Worm (Caenorhabditis elegans): ENCODE results near the gene nhr-68.

Gene nhr-68

DNA sequence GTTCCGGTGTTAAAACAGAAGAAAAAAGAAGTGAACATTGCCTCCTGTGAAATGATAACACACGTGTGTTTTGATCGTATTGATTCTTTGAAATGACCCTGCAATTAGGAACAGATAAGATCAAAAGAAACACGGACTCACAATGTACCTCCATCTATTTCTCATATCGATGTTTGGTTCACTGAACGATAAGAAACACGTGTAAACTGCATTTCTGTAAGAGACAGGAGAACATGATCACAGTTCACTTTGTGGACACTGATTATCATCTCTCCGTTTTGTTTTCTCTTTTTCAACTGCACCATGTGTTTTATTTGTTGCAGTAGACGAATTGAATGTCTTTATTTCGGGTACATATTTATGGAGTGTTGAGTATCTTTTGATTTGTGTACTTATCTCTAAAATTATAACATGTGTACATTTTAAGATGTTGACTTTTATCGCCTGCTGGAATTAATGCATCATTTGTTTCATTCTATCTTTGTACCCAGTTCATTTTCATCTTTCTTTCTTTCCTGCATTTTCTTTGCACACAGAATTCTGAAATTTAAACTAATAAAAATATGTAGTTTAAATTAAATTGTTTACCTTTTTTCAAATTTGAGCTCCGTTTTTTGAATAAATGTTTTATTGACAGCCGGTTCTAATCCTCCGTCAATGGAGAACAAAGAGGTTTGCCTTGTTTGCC, at the start of gene nhr-68, which contains the start of gene H12C20.7:
nhr-68 (plus strand) TSS at position 638 of the 688 bp plus-strand sequence.
H12C20.7 (minus strand) TSS at position 188 of the 688 bp plus-strand sequence.
- TF ChIP-seq elt-1 (tag; optimal IDR thresholded peaks at IDR 0.05; ENCODE audit: borderline replicate concordance, insufficient read depth) (peak; percentile 58), unc-120 (tag; optimal IDR thresholded peaks at IDR 0.05; ENCODE audit: poor library complexity, severe bottlenecking) (no peak)

ce11 chrV:11525338-11525737, 47.9 kb upstream of the nhr-68 start:
- peak; percentile 44 for TF ChIP-seq ham-2 (GFP tag; optimal IDR thresholded peaks at IDR 0.05)
- no peak for TF ChIP-seq M03D4.4 (tag; optimal IDR thresholded peaks at IDR 0.05)
- peak; percentile 28 for TF ChIP-seq sptf-1 (tag; optimal IDR thresholded peaks at IDR 0.05)
- no peak for TF ChIP-seq nhr-12 (tag; optimal IDR thresholded peaks at IDR 0.05)
- TF ChIP-seq blmp-1 (tag; optimal IDR thresholded peaks at IDR 0.05): peak; percentile 70

- TF ChIP-seq nhr-12 (tag; optimal IDR thresholded peaks at IDR 0.05) (no peak), flh-1 (GFP tag; optimal IDR thresholded peaks at IDR 0.05) (no peak), unc-120 (tag; optimal IDR thresholded peaks at IDR 0.05; ENCODE audit: poor library complexity, severe bottlenecking) (no peak), nhr-2 (tag; optimal IDR thresholded peaks at IDR 0.05) (no peak), pha-4 (tag; optimal IDR thresholded peaks at IDR 0.05) (no peak), sem-2 (GFP tag; optimal IDR thresholded peaks at IDR 0.05) (no peak), lin-32 (GFP tag; optimal IDR thresholded peaks at IDR 0.05) (no peak), mls-2 (tag; optimal IDR thresholded peaks at IDR 0.05) (no peak), M03D4.4 (tag; optimal IDR thresholded peaks at IDR 0.05) (no peak), unc-62 (GFP tag; optimal IDR thresholded peaks at IDR 0.05) (no peak), lin-13 (tag; optimal IDR thresholded peaks at IDR 0.05) (no peak), drap-1 (GFP tag; optimal IDR thresholded peaks at IDR 0.05) (no peak), mab-5 (tag; optimal IDR thresholded peaks at IDR 0.05) (no peak), mep-1 (tag; optimal IDR thresholded peaks at IDR 0.05) (no peak), ceh-39 (tag; optimal IDR thresholded peaks at IDR 0.05) (no peak)
These were observed 46.2 kb upstream of the nhr-68 start for ce11 chrV:11526927-11527491.

DNA sequence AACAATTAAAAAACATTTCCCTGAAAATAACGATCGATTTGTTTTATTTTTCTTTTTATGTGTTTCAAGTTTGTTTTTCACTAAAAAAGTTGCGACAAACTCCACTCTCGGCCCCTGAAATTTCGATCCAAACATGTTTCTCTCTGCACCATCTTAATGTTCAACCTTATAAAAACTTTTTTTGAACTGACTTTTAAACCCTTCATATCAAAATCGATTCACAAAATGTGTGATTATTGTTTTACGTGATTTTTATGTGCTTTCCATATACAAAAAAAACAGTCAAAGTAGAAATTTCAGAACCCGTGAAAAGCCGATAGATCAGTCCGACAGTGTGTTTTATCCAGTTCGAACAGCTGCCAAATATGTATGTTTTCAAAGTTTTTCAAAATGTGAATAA, 45.7 kb upstream of the nhr-68 start, which contains the start of gene ccch-1:
ccch-1 (plus strand) TSS at position 301 of the 400 bp plus-strand sequence.
- TF ChIP-seq elt-1 (tag; optimal IDR thresholded peaks at IDR 0.05; ENCODE audit: borderline replicate concordance, insufficient read depth) (no peak), ztf-11 (tag; optimal IDR thresholded peaks at IDR 0.05) (no peak), cnd-1 (tag; optimal IDR thresholded peaks at IDR 0.05) (no peak), nhr-2 (tag; optimal IDR thresholded peaks at IDR 0.05) (no peak), elt-3 (tag; optimal IDR thresholded peaks at IDR 0.05) (no peak), sptf-1 (tag; optimal IDR thresholded peaks at IDR 0.05) (no peak), tbx-8 (GFP tag; optimal IDR thresholded peaks at IDR 0.05) (no peak), bed-3 (GFP tag; optimal IDR thresholded peaks at IDR 0.05) (no peak), lin-13 (tag; optimal IDR thresholded peaks at IDR 0.05) (no peak), lsy-2 (tag; optimal IDR thresholded peaks at IDR 0.05) (no peak), M03D4.4 (tag; optimal IDR thresholded peaks at IDR 0.05) (no peak), nhr-76 (tag; optimal IDR thresholded peaks at IDR 0.05) (no peak), ceh-39 (tag; optimal IDR thresholded peaks at IDR 0.05) (no peak), ces-1 (GFP tag; optimal IDR thresholded peaks at IDR 0.05) (no peak), ham-2 (GFP tag; optimal IDR thresholded peaks at IDR 0.05) (no peak)

ce11 chrV:11528633-11529327, 44.5 kb upstream of the nhr-68 start:
- TF ChIP-seq nhr-12 (tag; optimal IDR thresholded peaks at IDR 0.05) (no peak), hlh-1 (tag; optimal IDR thresholded peaks at IDR 0.05) (peak; percentile 11), unc-120 (tag; optimal IDR thresholded peaks at IDR 0.05; ENCODE audit: poor library complexity, severe bottlenecking) (peak; percentile 19)

All from whole organism, mixed stage, embryonic.